Fruit fly (Drosophila melanogaster): ENCODE results near the gene acs.

dm6 chr3L:1976760-1977159, 5.3 kb downstream of the acs start:
- TF ChIP-seq EcR (GFP tag; optimal IDR thresholded peaks at IDR 0.05) (no peak), Dll (optimal IDR thresholded peaks at IDR 0.05) (no peak), CG8478 (optimal IDR thresholded peaks at IDR 0.05) (no peak), psq (optimal IDR thresholded peaks at IDR 0.05) (no peak), usp (GFP tag; optimal IDR thresholded peaks at IDR 0.05) (no peak)

Measured in whole organism.